Fruit fly (Drosophila melanogaster) whole organism, prepupa: ENCODE results near the gene Mcm3.
A peak's percentile ranks its signal among the peaks of the same experiment; 100 is the strongest.

ENCODE experiments used
- CG10631 ChIP-seq: fragments of 200-800 bp; sonication (Bioruptor generic); optimal IDR thresholded peaks from 2 replicates; lab custom pipeline; 2016; ENCODE audit warnings: missing biosample characterization, missing genetic modification characterization
- CG16779 ChIP-seq: fragments of 200-800 bp; sonication (Bioruptor generic); optimal IDR thresholded peaks from 3 replicates; lab custom pipeline; 2017; ENCODE audit warnings: missing biosample characterization, mild to moderate bottlenecking, missing genetic modification characterization
- CG6163 ChIP-seq: fragments of 200-800 bp; sonication (Bioruptor generic); IDR thresholded peaks from 3 replicates; pipeline ENCODE4 v1.3.6; 2022; ENCODE audit warnings: missing biosample characterization, missing genetic modification characterization
- CG6792 ChIP-seq: fragments of 200-800 bp; sonication (Bioruptor generic); optimal IDR thresholded peaks from 3 replicates; lab custom pipeline; 2016; ENCODE audit warnings: missing biosample characterization, missing genetic modification characterization
- CG6854 ChIP-seq: fragments of 200-800 bp; sonication (Bioruptor generic); optimal IDR thresholded peaks from 2 replicates; lab custom pipeline; 2017; ENCODE audit warnings: missing biosample characterization, mild to moderate bottlenecking, missing genetic modification characterization
- CG9139 ChIP-seq: fragments of 200-800 bp; sonication (Bioruptor generic); optimal IDR thresholded peaks from 3 replicates; lab custom pipeline; 2017; ENCODE audit warnings: missing biosample characterization, mild to moderate bottlenecking, missing genetic modification characterization
- Gug ChIP-seq: fragments of 200-800 bp; sonication (Bioruptor generic); IDR thresholded peaks from 2 replicates; pipeline ENCODE4 v1.3.6; 2022; ENCODE audit warnings: missing biosample characterization, missing genetic modification characterization
- Lpt ChIP-seq: fragments of 200-800 bp; sonication (Bioruptor generic); optimal IDR thresholded peaks from 3 replicates; lab custom pipeline; 2016; ENCODE audit warnings: missing biosample characterization, missing genetic modification characterization
- Met ChIP-seq: fragments of 200-800 bp; sonication (Bioruptor generic); optimal IDR thresholded peaks from 3 replicates; lab custom pipeline; 2016; ENCODE audit warnings: missing biosample characterization, missing genetic modification characterization
- OdsH ChIP-seq: fragments of 200-800 bp; sonication (Bioruptor generic); optimal IDR thresholded peaks from 3 replicates; lab custom pipeline; 2016; ENCODE audit warnings: missing biosample characterization, missing genetic modification characterization
- Sox15 ChIP-seq: fragments of 200-800 bp; sonication (Bioruptor generic); optimal IDR thresholded peaks from 3 replicates; lab custom pipeline; 2016; ENCODE audit warnings: missing biosample characterization, missing genetic modification characterization
- fkh ChIP-seq: fragments of 200-800 bp; sonication (Bioruptor generic); optimal IDR thresholded peaks from 3 replicates; lab custom pipeline; 2017; ENCODE audit warnings: missing biosample characterization, mild to moderate bottlenecking, missing genetic modification characterization, moderate library complexity
- net ChIP-seq: fragments of 200-800 bp; sonication (Bioruptor generic); optimal IDR thresholded peaks from 3 replicates; lab custom pipeline; 2016; ENCODE audit warnings: missing biosample characterization, missing genetic modification characterization
- ss ChIP-seq, 2 experiments: fragments of 200-800 bp; sonication (Bioruptor generic); optimal IDR thresholded peaks; 2 replicates in 1 of 2; 3 replicates in 1 of 2; lab custom pipeline; 2017 to 2018; ENCODE audit warnings: mild to moderate bottlenecking in 2 of 2, missing biosample characterization in 2 of 2, missing genetic modification characterization in 2 of 2, moderate library complexity in 1 of 2

DNA sequence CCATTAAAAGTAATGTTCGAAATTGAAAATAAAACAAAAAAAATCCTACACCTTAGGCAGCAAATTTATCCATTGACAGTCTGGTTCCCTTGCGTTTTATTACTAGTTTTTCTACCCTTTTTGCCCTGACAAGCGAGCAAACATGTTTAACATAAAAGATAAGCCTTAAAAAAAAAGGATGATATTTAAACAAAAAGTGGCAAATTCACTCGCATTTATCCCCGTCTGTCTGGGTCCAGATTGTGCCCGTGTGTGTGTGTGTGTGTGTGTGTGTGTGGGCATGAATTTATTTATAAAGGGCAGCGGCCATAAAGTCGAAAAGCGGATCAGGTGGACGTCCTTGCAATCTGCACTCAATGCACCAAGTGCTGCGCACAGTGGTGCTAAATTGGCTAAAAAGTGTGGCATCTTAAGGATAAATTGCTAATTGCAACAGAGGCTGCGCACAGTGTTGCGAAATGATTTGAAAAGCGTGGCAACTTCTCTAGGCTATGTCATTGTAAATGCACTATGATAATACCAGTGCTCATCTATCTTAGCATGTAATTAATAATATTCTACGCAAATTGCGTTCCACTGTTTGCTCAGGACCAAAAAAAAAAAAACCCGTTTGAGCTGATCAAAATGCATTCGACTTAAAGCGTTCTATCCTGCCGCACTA is 22.9 kb upstream of the Mcm3 start:
- TF ChIP-seq CG6163 (GFP tag; lab: Robert Waterston, UW): 0 out of 3 replicates have a peak, but pooled peaks have one; percentile 67
- peak; percentile 48 for TF ChIP-seq CG10631 (GFP tag; lab: Kevin White, UChicago)
- peak; percentile 29 for TF ChIP-seq OdsH (GFP tag; lab: Kevin White, UChicago)
- TF ChIP-seq Lpt (GFP tag; lab: Kevin White, UChicago): no peak
- peak; percentile 45 to 71 for TF ChIP-seq ss (GFP tag; optimal IDR thresholded peaks at IDR 0.05; lab: Kevin White, UChicago)
- no peak for TF ChIP-seq CG6854 (GFP tag; lab: Kevin White, UChicago)
- no peak for TF ChIP-seq CG16779
- TF ChIP-seq Met (GFP tag; lab: Kevin White, UChicago): no peak
- no peak for TF ChIP-seq Gug (GFP tag; lab: Robert Waterston, UW)
- peak; percentile 53 for TF ChIP-seq CG6792 (GFP tag; lab: Kevin White, UChicago)
- no peak for TF ChIP-seq fkh (GFP tag; lab: Kevin White, UChicago)
- TF ChIP-seq CG9139 (GFP tag; lab: Kevin White, UChicago): peak; percentile 58
- TF ChIP-seq Sox15: peak; percentile 27
- TF ChIP-seq net (GFP tag; lab: Kevin White, UChicago): peak; percentile 12
